Fruit fly (Drosophila melanogaster) whole organism, embryonic: Measurements from ENCODE around the gene Rtnl1.
A peak's percentile ranks its signal among the peaks of the same experiment; 100 is the strongest.

Experiments
- BEAF-32 ChIP-seq: fragments of 200-800 bp; sonication (Bioruptor generic); optimal IDR thresholded peaks from 3 replicates; lab custom pipeline; 2017; ENCODE audit warnings: missing biosample characterization, missing genetic modification characterization, mild to moderate bottlenecking, moderate library complexity, missing genetic modification reagents
- CG10431 ChIP-seq: fragments of 200-800 bp; sonication (Bioruptor generic); optimal IDR thresholded peaks from 3 replicates; lab custom pipeline; 2018; ENCODE audit warnings: missing biosample characterization, mild to moderate bottlenecking, missing genetic modification characterization
- CG11085 ChIP-seq: fragments of 200-800 bp; sonication (Bioruptor generic); IDR thresholded peaks from 2 replicates; pipeline ENCODE4 v1.3.6; 2022; ENCODE audit warnings: missing biosample characterization, missing genetic modification characterization
- CG11560 ChIP-seq: fragments of 200-800 bp; sonication (Bioruptor generic); IDR thresholded peaks from 3 replicates; pipeline ENCODE4 v1.3.6; 2022; ENCODE audit warnings: missing biosample characterization, missing genetic modification characterization
- CG11695 ChIP-seq: fragments of 200-800 bp; sonication (Bioruptor generic); IDR thresholded peaks from 3 replicates; pipeline ENCODE4 v1.3.6; 2022; ENCODE audit warnings: missing biosample characterization, missing genetic modification characterization
- CG12155 ChIP-seq: fragments of 200-800 bp; sonication (Bioruptor generic); optimal IDR thresholded peaks from 3 replicates; lab custom pipeline; 2016; ENCODE audit warnings: missing biosample characterization, missing genetic modification characterization
- CG12299 ChIP-seq: fragments of 200-800 bp; sonication (Bioruptor generic); optimal IDR thresholded peaks from 2 replicates; lab custom pipeline; 2018; ENCODE audit warnings: missing biosample characterization, mild to moderate bottlenecking, missing genetic modification characterization
- CG13287 ChIP-seq: fragments of 200-800 bp; sonication (Bioruptor generic); IDR thresholded peaks from 2 replicates; pipeline ENCODE4 v1.3.6; 2022; ENCODE audit warnings: missing biosample characterization, missing genetic modification characterization; ENCODE audit not compliant: partially characterized antibody
- CG16863 ChIP-seq: fragments of 200-800 bp; sonication (Bioruptor generic); optimal IDR thresholded peaks from 3 replicates; lab custom pipeline; 2016; ENCODE audit warnings: missing biosample characterization, missing genetic modification characterization
- CG17186 ChIP-seq: fragments of 200-800 bp; sonication (Bioruptor generic); optimal IDR thresholded peaks from 3 replicates; lab custom pipeline; 2017; ENCODE audit warnings: missing biosample characterization, missing genetic modification reagents, missing genetic modification characterization
- CG17385 ChIP-seq: fragments of 200-800 bp; sonication (Bioruptor generic); optimal IDR thresholded peaks from 3 replicates; lab custom pipeline; 2018; ENCODE audit warnings: missing biosample characterization, mild to moderate bottlenecking, missing genetic modification characterization
- CG1792 ChIP-seq: fragments of 200-800 bp; sonication (Bioruptor generic); optimal IDR thresholded peaks from 2 replicates; lab custom pipeline; 2016; ENCODE audit warnings: missing biosample characterization, missing genetic modification characterization
- CG2712 ChIP-seq: fragments of 200-800 bp; optimal IDR thresholded peaks from 3 replicates; lab custom pipeline; 2019; ENCODE audit warnings: missing biosample characterization, mild to moderate bottlenecking, missing genetic modification characterization, moderate library complexity
- CG31365 ChIP-seq: fragments of 200-800 bp; sonication (Bioruptor generic); optimal IDR thresholded peaks from 2 replicates; lab custom pipeline; 2018; ENCODE audit warnings: missing biosample characterization, mild to moderate bottlenecking, missing genetic modification characterization
- CG33557 ChIP-seq: fragments of 200-800 bp; sonication (Bioruptor generic); optimal IDR thresholded peaks from 2 replicates; lab custom pipeline; 2019; ENCODE audit warnings: missing biosample characterization, mild to moderate bottlenecking, missing genetic modification characterization, moderate library complexity
- CG7357 ChIP-seq: fragments of 200-800 bp; sonication (Bioruptor generic); IDR thresholded peaks from 3 replicates; pipeline ENCODE4 v1.3.6; 2022; ENCODE audit warnings: missing biosample characterization, missing genetic modification characterization
- CG8281 ChIP-seq: fragments of 200-800 bp; sonication (Bioruptor generic); optimal IDR thresholded peaks from 2 replicates; lab custom pipeline; 2018; ENCODE audit warnings: missing biosample characterization, mild to moderate bottlenecking, missing genetic modification characterization, moderate library complexity
- CG9437 ChIP-seq: fragments of 200-800 bp; sonication (Bioruptor generic); optimal IDR thresholded peaks from 2 replicates; lab custom pipeline; 2018; ENCODE audit warnings: missing biosample characterization, mild to moderate bottlenecking, missing genetic modification characterization
- CG9932 ChIP-seq: fragments of 200-800 bp; sonication (Bioruptor generic); IDR thresholded peaks from 2 replicates; pipeline ENCODE4 v1.3.6; 2022; ENCODE audit warnings: missing biosample characterization, missing genetic modification characterization
- CoRest ChIP-seq: fragments of 200-800 bp; sonication (Bioruptor generic); optimal IDR thresholded peaks from 3 replicates; lab custom pipeline; 2018; ENCODE audit warnings: missing biosample characterization, mild to moderate bottlenecking, missing genetic modification characterization, moderate library complexity
- D ChIP-seq, 2 experiments: fragments of 200-800 bp in 1 of 2; fragments of >200 bp in 1 of 2; sonication (Bioruptor generic) in 1 of 2; optimal IDR thresholded peaks; 2 replicates in 1 of 2; 3 replicates in 1 of 2; lab custom pipeline; 2017; ENCODE audit warnings: mild to moderate bottlenecking in 1 of 2, missing biosample characterization in 1 of 2, missing genetic modification characterization in 1 of 2, missing genetic modification reagents in 1 of 2
- Dref ChIP-seq: fragments of 200-800 bp; sonication (Bioruptor generic); IDR thresholded peaks from 2 replicates; pipeline ENCODE4 v1.3.6; 2022; ENCODE audit warnings: missing biosample characterization, missing genetic modification characterization
- H15 ChIP-seq: fragments of 200-800 bp; sonication (Bioruptor generic); IDR thresholded peaks from 3 replicates; pipeline ENCODE4 v1.3.6; 2022; ENCODE audit warnings: missing biosample characterization, missing genetic modification characterization
- H2.0 ChIP-seq: fragments of 200-800 bp; sonication (Bioruptor generic); IDR thresholded peaks from 2 replicates; pipeline ENCODE4 v1.3.6; 2022; ENCODE audit warnings: missing biosample characterization, missing genetic modification characterization
- Hmx ChIP-seq: fragments of 200-800 bp; sonication (Bioruptor generic); optimal IDR thresholded peaks from 2 replicates; lab custom pipeline; 2016; ENCODE audit warnings: missing biosample characterization, missing genetic modification characterization
- Lhr ChIP-seq: fragments of 200-800 bp; sonication (Bioruptor generic); optimal IDR thresholded peaks from 3 replicates; lab custom pipeline; 2017; ENCODE audit warnings: mild to moderate bottlenecking, missing biosample characterization, missing genetic modification reagents, missing genetic modification characterization
- Myb ChIP-seq: fragments of 200-800 bp; sonication (Bioruptor generic); optimal IDR thresholded peaks from 2 replicates; lab custom pipeline; 2016; ENCODE audit warnings: missing biosample characterization, missing genetic modification characterization
- Spps ChIP-seq: fragments of 200-800 bp; sonication (Bioruptor generic); optimal IDR thresholded peaks from 2 replicates; lab custom pipeline; 2018; ENCODE audit warnings: missing biosample characterization, mild to moderate bottlenecking, missing genetic modification characterization
- Vsx1 ChIP-seq: fragments of 200-800 bp; sonication (Bioruptor generic); optimal IDR thresholded peaks from 2 replicates; lab custom pipeline; 2017; ENCODE audit warnings: missing biosample characterization, mild to moderate bottlenecking, missing genetic modification characterization, missing genetic modification reagents
- al ChIP-seq: fragments of 200-800 bp; sonication (Bioruptor generic); IDR thresholded peaks from 2 replicates; pipeline ENCODE4 v1.3.6; 2022; ENCODE audit warnings: missing biosample characterization, missing genetic modification characterization
- az2 ChIP-seq: fragments of 200-800 bp; sonication (Bioruptor generic); optimal IDR thresholded peaks from 3 replicates; lab custom pipeline; 2016; ENCODE audit warnings: missing biosample characterization, missing genetic modification characterization
- bab2 ChIP-seq: fragments of 200-800 bp; sonication (Bioruptor generic); optimal IDR thresholded peaks from 2 replicates; lab custom pipeline; 2016; ENCODE audit warnings: missing biosample characterization, missing genetic modification characterization
- br ChIP-seq: fragments of >200 bp; optimal IDR thresholded peaks from 2 replicates; lab custom pipeline; 2017
- chm ChIP-seq: fragments of 200-800 bp; sonication (Bioruptor generic); IDR thresholded peaks from 2 replicates; pipeline ENCODE4 v1.3.6; 2022; ENCODE audit warnings: missing biosample characterization, missing genetic modification characterization
- croc ChIP-seq: fragments of 200-800 bp; sonication (Bioruptor generic); conservative IDR thresholded peaks from 3 replicates; pipeline ENCODE4 v1.3.6; 2022; ENCODE audit warnings: missing biosample characterization, missing genetic modification characterization
- fd64A ChIP-seq: fragments of 200-800 bp; sonication (Bioruptor generic); optimal IDR thresholded peaks from 3 replicates; lab custom pipeline; 2018; ENCODE audit warnings: missing biosample characterization, mild to moderate bottlenecking, missing genetic modification characterization
- gcm2 ChIP-seq: fragments of 200-800 bp; sonication (Bioruptor generic); optimal IDR thresholded peaks from 2 replicates; lab custom pipeline; 2016; ENCODE audit warnings: missing biosample characterization, missing genetic modification characterization
- h ChIP-seq: fragments of >200 bp; optimal IDR thresholded peaks from 2 replicates; lab custom pipeline; 2017
- ham ChIP-seq: fragments of 200-800 bp; sonication (Bioruptor generic); IDR thresholded peaks from 2 replicates; pipeline ENCODE4 v1.3.6; 2022; ENCODE audit warnings: missing biosample characterization, missing genetic modification characterization
- her ChIP-seq: fragments of 200-800 bp; sonication (Bioruptor generic); optimal IDR thresholded peaks from 2 replicates; lab custom pipeline; 2016; ENCODE audit warnings: missing biosample characterization, missing genetic modification characterization
- klu ChIP-seq: fragments of 200-800 bp; sonication (Bioruptor generic); IDR thresholded peaks from 2 replicates; pipeline ENCODE4 v1.3.6; 2022; ENCODE audit warnings: missing biosample characterization, missing genetic modification characterization
- kni ChIP-seq: fragments of 200-800 bp; sonication (Bioruptor generic); optimal IDR thresholded peaks from 3 replicates; lab custom pipeline; 2017; ENCODE audit warnings: mild to moderate bottlenecking, missing biosample characterization, missing genetic modification reagents, missing genetic modification characterization
- knrl ChIP-seq: fragments of 200-800 bp; sonication (Bioruptor generic); IDR thresholded peaks from 3 replicates; pipeline ENCODE4 v1.3.6; 2022; ENCODE audit warnings: missing biosample characterization, missing genetic modification characterization; ENCODE audit not compliant: partially characterized antibody
- pzg ChIP-seq: fragments of 200-800 bp; sonication (Bioruptor generic); optimal IDR thresholded peaks from 3 replicates; lab custom pipeline; 2018; ENCODE audit warnings: missing biosample characterization, mild to moderate bottlenecking, missing genetic modification characterization, moderate library complexity
- slou ChIP-seq: fragments of 200-800 bp; sonication (Bioruptor generic); optimal IDR thresholded peaks from 3 replicates; lab custom pipeline; 2016; ENCODE audit warnings: missing biosample characterization, missing genetic modification characterization
- ssp ChIP-seq: fragments of 200-800 bp; sonication (Bioruptor generic); IDR thresholded peaks from 2 replicates; pipeline ENCODE4 v1.3.6; 2022; ENCODE audit warnings: missing biosample characterization, missing genetic modification characterization
- toy ChIP-seq: fragments of 200-800 bp; sonication (Bioruptor generic); IDR thresholded peaks from 2 replicates; pipeline ENCODE4 v1.3.6; 2022; ENCODE audit warnings: missing biosample characterization, missing genetic modification characterization
- wek ChIP-seq: fragments of 200-800 bp; sonication (Bioruptor generic); optimal IDR thresholded peaks from 3 replicates; lab custom pipeline; 2018; ENCODE audit warnings: missing biosample characterization, mild to moderate bottlenecking, missing genetic modification characterization, moderate library complexity
- zen ChIP-seq: fragments of 200-800 bp; sonication (Bioruptor generic); optimal IDR thresholded peaks from 3 replicates; lab custom pipeline; 2018; ENCODE audit warnings: missing biosample characterization, mild to moderate bottlenecking, missing genetic modification characterization, moderate library complexity

The Rtnl1 gene

DNA sequence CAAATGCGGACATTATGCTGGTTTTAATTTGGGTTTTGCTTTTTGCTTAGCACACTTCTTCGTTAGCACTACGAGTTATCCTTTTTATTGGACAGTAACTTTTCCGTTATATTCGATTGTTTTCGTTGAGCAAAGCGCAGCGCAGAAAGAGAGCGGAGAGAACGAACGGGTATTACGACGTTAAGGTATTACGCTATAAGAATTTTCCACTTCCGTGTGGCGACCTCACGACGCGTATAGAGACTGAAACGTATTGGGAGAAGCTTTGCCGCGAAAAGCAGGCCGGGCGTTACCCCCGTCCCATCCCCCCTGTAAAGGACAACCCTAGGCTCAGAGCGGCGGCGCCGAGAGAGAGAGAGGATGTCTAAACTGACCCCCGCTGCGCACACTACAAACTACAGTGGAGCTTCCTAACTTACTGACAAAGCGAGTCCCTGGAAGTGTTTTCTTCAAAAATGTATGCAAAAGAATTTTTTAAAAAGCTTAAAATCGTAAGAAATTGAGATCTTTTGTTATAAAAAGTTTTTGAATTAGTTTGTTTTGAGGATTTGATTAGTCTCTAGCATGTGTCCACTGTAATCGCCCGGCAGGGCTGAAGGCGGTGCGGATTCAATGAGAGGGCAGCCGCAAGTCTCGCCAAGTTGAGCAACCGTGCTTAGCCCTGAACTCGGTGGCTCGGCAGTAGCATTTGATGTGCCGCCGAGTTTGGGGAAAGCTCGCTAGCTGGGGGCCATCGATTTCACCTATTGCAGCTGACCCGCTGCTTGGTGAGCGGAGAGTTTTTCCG is 4.7 kb downstream of the Rtnl1 start (continued):
- TF ChIP-seq ham = peak; percentile 75; the same call in 1 of the 2 replicates
- peak; percentile 81 for TF ChIP-seq CG31365
- peak; percentile 92 for TF ChIP-seq al (GFP tag; lab: Robert Waterston, UW)
- peak; percentile 96 for TF ChIP-seq CG11695 (GFP tag; lab: Robert Waterston, UW)
- TF ChIP-seq CG11085 (GFP tag; lab: Robert Waterston, UW) = peak; percentile 95
- peak; percentile 94 for TF ChIP-seq CoRest
- TF ChIP-seq kni (GFP tag; lab: Kevin White, UChicago) = peak; percentile 47
- TF ChIP-seq Dref = 0 out of 2 replicates have a peak, but pooled peaks have one; percentile 36
- TF ChIP-seq CG11560 (tag; lab: Robert Waterston, UW) = peak; percentile 85
- peak; percentile 74 for TF ChIP-seq Hmx (GFP tag; lab: Kevin White, UChicago)
- TF ChIP-seq Myb (GFP tag; lab: Kevin White, UChicago) = peak; percentile 83
- peak; percentile 95 for TF ChIP-seq her (GFP tag; lab: Kevin White, UChicago)
- TF ChIP-seq bab2 (GFP tag; lab: Kevin White, UChicago) = peak; percentile 96
- TF ChIP-seq H15 (GFP tag; lab: Robert Waterston, UW) = peak; percentile 96
- peak; percentile 77 for TF ChIP-seq Spps (tag; lab: Kevin White, UChicago)
- peak; percentile 67 for TF ChIP-seq Lhr
- peak; percentile 97 for TF ChIP-seq CG9932 (GFP tag; lab: Robert Waterston, UW)
- TF ChIP-seq az2 = peak; percentile 94
- TF ChIP-seq CG33557 (GFP tag; lab: Kevin White, UChicago) = peak; percentile 67
- peak; percentile 78 for TF ChIP-seq Vsx1 (GFP tag; lab: Kevin White, UChicago)
- no peak for TF ChIP-seq CG13287
- peak; percentile 93 for TF ChIP-seq gcm2 (GFP tag; lab: Kevin White, UChicago)
- TF ChIP-seq h (lab: Kevin White, UChicago) = no peak
- TF ChIP-seq CG12299 (tag; lab: Kevin White, UChicago) = peak; percentile 95
- TF ChIP-seq br (lab: Kevin White, UChicago) = no peak
- TF ChIP-seq knrl (GFP tag; lab: Robert Waterston, UW) = no peak
- TF ChIP-seq CG17385 = peak; percentile 91
- peak; percentile 88 for TF ChIP-seq zen (tag; lab: Kevin White, UChicago)
- peak; percentile 6 for TF ChIP-seq BEAF-32 (GFP tag; lab: Kevin White, UChicago)
- peak; percentile 89 for TF ChIP-seq ssp
- peak; percentile 92 for TF ChIP-seq klu (GFP tag; lab: Robert Waterston, UW)
- TF ChIP-seq chm (GFP tag; lab: Robert Waterston, UW) = peak; percentile 94
- peak; percentile 92 for TF ChIP-seq slou
- peak; percentile 84 for TF ChIP-seq CG8281 (tag; lab: Kevin White, UChicago)
- TF ChIP-seq CG1792 (GFP tag; lab: Kevin White, UChicago) = peak; percentile 94
- TF ChIP-seq H2.0 = peak; percentile 93
- TF ChIP-seq CG9437 (GFP tag; lab: Kevin White, UChicago) = peak; percentile 90
- peak; percentile 93 for TF ChIP-seq CG12155
- peak; percentile 94 for TF ChIP-seq CG2712 (tag; lab: Kevin White, UChicago)
- peak; percentile 28 for TF ChIP-seq pzg (GFP tag; lab: Kevin White, UChicago)
- peak; percentile 89 for TF ChIP-seq croc (GFP tag; lab: Robert Waterston, UW)
- no peak for TF ChIP-seq D (optimal IDR thresholded peaks at IDR 0.05; lab: Kevin White, UChicago)
- TF ChIP-seq D (GFP tag; optimal IDR thresholded peaks at IDR 0.05; lab: Kevin White, UChicago) = peak; percentile 87
- TF ChIP-seq CG16863 (GFP tag; lab: Kevin White, UChicago) = peak; percentile 95
- peak; percentile 44 for TF ChIP-seq wek (GFP tag; lab: Kevin White, UChicago)
- TF ChIP-seq toy (GFP tag; lab: Robert Waterston, UW) = peak; percentile 82
- TF ChIP-seq CG7357 (GFP tag; lab: Robert Waterston, UW) = peak; percentile 87
- TF ChIP-seq fd64A (GFP tag; lab: Kevin White, UChicago) = peak; percentile 71
- TF ChIP-seq CG10431 (GFP tag; lab: Kevin White, UChicago) = peak; percentile 65
- peak; percentile 24 for TF ChIP-seq CG17186
